Fruit fly (Drosophila melanogaster): ENCODE measurements around the gene mld.

dm6 chr3R:24593733-24594132 is 8.3 kb downstream of the mld start:
- TF ChIP-seq psq (GFP tag; optimal IDR thresholded peaks at IDR 0.05) (peak; percentile 28), fru (GFP tag; optimal IDR thresholded peaks at IDR 0.05) (no peak), lola (GFP tag; optimal IDR thresholded peaks at IDR 0.05) (no peak), woc (GFP tag; optimal IDR thresholded peaks at IDR 0.05) (no peak), Vsx2 (GFP tag; optimal IDR thresholded peaks at IDR 0.05; ENCODE audit: partially characterized antibody) (peak; percentile 74), sage (GFP tag; optimal IDR thresholded peaks at IDR 0.05) (no peak), h (GFP tag; optimal IDR thresholded peaks at IDR 0.05) (no peak), Dif (GFP tag; optimal IDR thresholded peaks at IDR 0.05; ENCODE audit: partially characterized antibody) (peak; percentile 58)
